Fruit fly (Drosophila melanogaster): ENCODE results near the gene CG10803.

- TF ChIP-seq usp (GFP tag; optimal IDR thresholded peaks at IDR 0.05) (no peak), CG8478 (optimal IDR thresholded peaks at IDR 0.05) (no peak), EcR (GFP tag; optimal IDR thresholded peaks at IDR 0.05) (no peak), pan (optimal IDR thresholded peaks at IDR 0.05) (no peak), psq (optimal IDR thresholded peaks at IDR 0.05) (no peak)
Measured at dm6 chrX:3538775-3539174, 53.3 kb downstream of the CG10803 start.
